Fruit fly (Drosophila melanogaster): ENCODE measurements around the gene CG8916.
A peak's percentile ranks its signal among the peaks of the same experiment; 100 is the strongest.

The CG8916 gene

dm6 chrX:15941527-15941926 lies 19.8 kb downstream of the CG8916 start:
- no peak for TF ChIP-seq CG13123 (GFP tag; optimal IDR thresholded peaks at IDR 0.05)
- TF ChIP-seq sens (GFP tag): peak; percentile 59
- peak; percentile 12 for TF ChIP-seq CG15479 (GFP tag; optimal IDR thresholded peaks at IDR 0.05)
- TF ChIP-seq CG8388 (GFP tag; optimal IDR thresholded peaks at IDR 0.05): peak; percentile 33
- TF ChIP-seq CG12942 (GFP tag; optimal IDR thresholded peaks at IDR 0.05): no peak
- TF ChIP-seq knrl (GFP tag; IDR thresholded peaks at IDR 0.05; ENCODE audit: partially characterized antibody): no peak
- no peak for TF ChIP-seq usp (GFP tag; optimal IDR thresholded peaks at IDR 0.05)
- peak; percentile 92 for TF ChIP-seq Elba2 (GFP tag; optimal IDR thresholded peaks at IDR 0.05)
- TF ChIP-seq onecut (GFP tag; IDR thresholded peaks at IDR 0.05): no peak

DNA sequence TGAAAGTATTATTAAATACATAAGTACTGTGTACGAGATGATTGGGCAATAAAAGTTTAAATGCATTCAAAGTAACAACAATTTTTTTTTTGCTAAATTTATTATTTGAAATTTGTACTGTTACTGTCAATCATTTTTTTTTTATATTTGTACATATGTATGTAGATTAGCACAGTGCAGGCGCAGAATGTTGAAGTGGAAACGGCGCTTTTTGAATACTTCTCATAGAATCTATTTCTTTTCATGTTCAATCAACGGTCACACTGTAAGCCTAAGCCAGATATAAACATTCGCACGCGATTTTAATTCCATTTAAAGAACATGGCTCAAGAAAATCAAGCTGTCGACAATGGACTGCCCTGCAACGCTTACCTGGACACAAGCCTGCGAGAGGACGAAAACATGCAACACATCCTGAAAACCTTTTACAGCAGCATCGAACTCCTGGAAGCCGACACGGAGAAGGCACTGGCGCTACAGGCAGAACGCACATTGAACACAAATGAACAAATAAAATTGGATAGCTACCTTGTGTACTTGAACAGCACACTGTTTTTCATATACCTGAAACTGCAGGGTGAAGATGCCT lies 23.1 kb downstream of the CG8916 start, which contains the start of gene Rrp47:
TSS of gene Rrp47 (plus strand) at position 163 of the 589 bp plus-strand sequence.
- peak; percentile 54 for TF ChIP-seq pfk (GFP tag; optimal IDR thresholded peaks at IDR 0.05)
- no peak for TF ChIP-seq nau (GFP tag; optimal IDR thresholded peaks at IDR 0.05)
- peak; percentile 62 for TF ChIP-seq CG17359 (tag; optimal IDR thresholded peaks at IDR 0.05)
- TF ChIP-seq HmgZ (tag; optimal IDR thresholded peaks at IDR 0.05): peak; percentile 10
- peak; percentile 57 for TF ChIP-seq CG9797 (GFP tag; optimal IDR thresholded peaks at IDR 0.05)
- no peak for TF ChIP-seq NFAT (GFP tag; IDR thresholded peaks at IDR 0.05)
- TF ChIP-seq peb (GFP tag; IDR thresholded peaks at IDR 0.05): no peak
- no peak for TF ChIP-seq Poxn (GFP tag; IDR thresholded peaks at IDR 0.05)
- no peak for TF ChIP-seq E2f2 (GFP tag; IDR thresholded peaks at IDR 0.05)
- TF ChIP-seq Usf (GFP tag; optimal IDR thresholded peaks at IDR 0.05): no peak
- TF ChIP-seq hkb (optimal IDR thresholded peaks at IDR 0.05): no peak
- 0 out of 2 replicates have a peak, but pooled peaks have one; percentile 16 for TF ChIP-seq hkb (GFP tag; IDR thresholded peaks at IDR 0.05)
- peak; percentile 38 for TF ChIP-seq CG2116 (GFP tag; optimal IDR thresholded peaks at IDR 0.05)
- TF ChIP-seq Lpt (GFP tag; optimal IDR thresholded peaks at IDR 0.05): no peak
- TF ChIP-seq CG17829 (tag; optimal IDR thresholded peaks at IDR 0.05): peak; percentile 6
- TF ChIP-seq ssp (GFP tag; IDR thresholded peaks at IDR 0.05): peak; percentile 94
- TF ChIP-seq CG8924 (tag; optimal IDR thresholded peaks at IDR 0.05): peak; percentile 51
- TF ChIP-seq dm (GFP tag; optimal IDR thresholded peaks at IDR 0.05): peak; percentile 8
- no peak for TF ChIP-seq CG9932 (GFP tag; IDR thresholded peaks at IDR 0.05)
- TF ChIP-seq luna (GFP tag; optimal IDR thresholded peaks at IDR 0.05): no peak
- TF ChIP-seq CG18764 (GFP tag; optimal IDR thresholded peaks at IDR 0.05): no peak
- no peak for TF ChIP-seq emc (GFP tag; optimal IDR thresholded peaks at IDR 0.05)
- TF ChIP-seq nmo (GFP tag; optimal IDR thresholded peaks at IDR 0.05): no peak
- TF ChIP-seq Nf-YA (GFP tag; IDR thresholded peaks at IDR 0.05): no peak
- TF ChIP-seq CG8478 (optimal IDR thresholded peaks at IDR 0.05): no peak
- no peak for TF ChIP-seq Fer3 (tag; optimal IDR thresholded peaks at IDR 0.05)
- TF ChIP-seq vnd (GFP tag; IDR thresholded peaks at IDR 0.05; ENCODE audit: partially characterized antibody): no peak
- no peak for TF ChIP-seq ro (GFP tag; IDR thresholded peaks at IDR 0.05)
- peak; percentile 71 for TF ChIP-seq sens (GFP tag)
- TF ChIP-seq her (GFP tag; optimal IDR thresholded peaks at IDR 0.05): peak; percentile 58
- peak; percentile 60 for TF ChIP-seq CG4617 (GFP tag; optimal IDR thresholded peaks at IDR 0.05; ENCODE audit: borderline replicate concordance)
- no peak for TF ChIP-seq Hey (tag; optimal IDR thresholded peaks at IDR 0.05)
- TF ChIP-seq Lhr (GFP tag; optimal IDR thresholded peaks at IDR 0.05): peak; percentile 2
- peak; percentile 37 for TF ChIP-seq CG3995 (GFP tag; optimal IDR thresholded peaks at IDR 0.05)
- TF ChIP-seq Doc2 (GFP tag; IDR thresholded peaks at IDR 0.05): no peak
- TF ChIP-seq stwl (tag; optimal IDR thresholded peaks at IDR 0.05): peak; percentile 78
- no peak for TF ChIP-seq CG6683 (GFP tag; optimal IDR thresholded peaks at IDR 0.05)
- TF ChIP-seq CG12659 (GFP tag; optimal IDR thresholded peaks at IDR 0.05): peak; percentile 39
- no peak for TF ChIP-seq CG11085 (GFP tag; IDR thresholded peaks at IDR 0.05)
- TF ChIP-seq CG8388 (GFP tag; optimal IDR thresholded peaks at IDR 0.05): no peak
- no peak for TF ChIP-seq Eip74EF (GFP tag; optimal IDR thresholded peaks at IDR 0.05)
- no peak for TF ChIP-seq CG32532 (GFP tag; IDR thresholded peaks at IDR 0.05)
- TF ChIP-seq CG3726 (GFP tag; IDR thresholded peaks at IDR 0.05): no peak

Data from whole organism, embryonic.